Fruit fly (Drosophila melanogaster) whole organism, embryonic: ENCODE measurements around the gene CG31797.

Experiments
- Aef1 ChIP-seq: fragments of 200-800 bp; sonication (Bioruptor generic); IDR thresholded peaks from 3 replicates; pipeline ENCODE4 v1.3.6; 2022; ENCODE audit warnings: missing biosample characterization, missing genetic modification characterization
- Atf6 ChIP-seq: fragments of 200-800 bp; sonication (Bioruptor generic); IDR thresholded peaks from 2 replicates; pipeline ENCODE4 v1.3.6; 2022; ENCODE audit warnings: missing biosample characterization, missing genetic modification characterization
- BEAF-32 ChIP-seq: fragments of 200-800 bp; sonication (Bioruptor generic); optimal IDR thresholded peaks from 3 replicates; lab custom pipeline; 2017; ENCODE audit warnings: missing biosample characterization, missing genetic modification characterization, mild to moderate bottlenecking, moderate library complexity, missing genetic modification reagents
- CG10147 ChIP-seq: fragments of 200-800 bp; sonication (Bioruptor generic); optimal IDR thresholded peaks from 2 replicates; lab custom pipeline; 2019; ENCODE audit warnings: missing biosample characterization, mild to moderate bottlenecking, missing genetic modification characterization, moderate library complexity
- CG10209 ChIP-seq: fragments of 200-800 bp; sonication (Bioruptor generic); optimal IDR thresholded peaks from 3 replicates; lab custom pipeline; 2017; ENCODE audit warnings: missing biosample characterization, mild to moderate bottlenecking, missing genetic modification characterization, missing genetic modification reagents
- CG11247 ChIP-seq: fragments of 200-800 bp; sonication (Bioruptor generic); IDR thresholded peaks from 2 replicates; pipeline ENCODE4 v1.3.6; 2022; ENCODE audit warnings: missing biosample characterization, missing genetic modification characterization
- CG11504 ChIP-seq: fragments of 200-800 bp; sonication (Bioruptor generic); optimal IDR thresholded peaks from 3 replicates; lab custom pipeline; 2019; ENCODE audit warnings: missing biosample characterization, mild to moderate bottlenecking, missing genetic modification characterization, moderate library complexity
- CG1233 ChIP-seq: fragments of 200-800 bp; sonication (Bioruptor generic); optimal IDR thresholded peaks from 4 replicates; lab custom pipeline; 2018; ENCODE audit warnings: missing biosample characterization, mild to moderate bottlenecking, missing genetic modification characterization
- CG12391 ChIP-seq: fragments of 200-800 bp; sonication (Bioruptor generic); optimal IDR thresholded peaks from 3 replicates; lab custom pipeline; 2018; ENCODE audit warnings: missing biosample characterization, mild to moderate bottlenecking, missing genetic modification characterization, moderate library complexity
- CG12744 ChIP-seq: fragments of 200-800 bp; sonication (Bioruptor generic); optimal IDR thresholded peaks from 2 replicates; lab custom pipeline; 2016; ENCODE audit warnings: missing biosample characterization, missing genetic modification characterization
- CG14014 ChIP-seq: fragments of 200-800 bp; sonication (Bioruptor generic); IDR thresholded peaks from 2 replicates; pipeline ENCODE4 v1.3.6; 2022; ENCODE audit warnings: missing biosample characterization, missing genetic modification characterization
- CG15073 ChIP-seq: fragments of 200-800 bp; sonication (Bioruptor generic); optimal IDR thresholded peaks from 2 replicates; lab custom pipeline; 2016; ENCODE audit warnings: missing biosample characterization, missing genetic modification characterization
- CG16813 ChIP-seq: fragments of 200-800 bp; sonication (Bioruptor generic); IDR thresholded peaks from 3 replicates; pipeline ENCODE4 v1.3.6; 2022; ENCODE audit warnings: missing biosample characterization, missing genetic modification characterization; ENCODE audit not compliant: partially characterized antibody
- CG18599 ChIP-seq: fragments of 200-800 bp; sonication (Bioruptor generic); optimal IDR thresholded peaks from 3 replicates; lab custom pipeline; 2017; ENCODE audit warnings: missing biosample characterization, missing genetic modification characterization, mild to moderate bottlenecking, moderate library complexity, missing genetic modification reagents
- CG31388 ChIP-seq: fragments of 200-800 bp; sonication (Bioruptor generic); optimal IDR thresholded peaks from 2 replicates; lab custom pipeline; 2016; ENCODE audit warnings: missing biosample characterization, missing genetic modification characterization
- CG33213 ChIP-seq: fragments of 200-800 bp; sonication (Bioruptor generic); optimal IDR thresholded peaks from 3 replicates; lab custom pipeline; 2016; ENCODE audit warnings: missing biosample characterization, missing genetic modification characterization
- CG34422 ChIP-seq: fragments of 200-800 bp; sonication (Bioruptor generic); IDR thresholded peaks from 3 replicates; pipeline ENCODE4 v1.3.6; 2022; ENCODE audit warnings: missing biosample characterization, missing genetic modification characterization
- CG42726 ChIP-seq: fragments of 200-800 bp; sonication (Bioruptor generic); IDR thresholded peaks from 2 replicates; pipeline ENCODE4 v1.3.6; 2022; ENCODE audit warnings: missing biosample characterization, missing genetic modification characterization; ENCODE audit not compliant: partially characterized antibody
- CG4282 ChIP-seq: fragments of 200-800 bp; sonication (Bioruptor generic); optimal IDR thresholded peaks from 2 replicates; lab custom pipeline; 2016; ENCODE audit warnings: missing biosample characterization, missing genetic modification characterization
- CG4360 ChIP-seq: fragments of 200-800 bp; sonication (Bioruptor generic); IDR thresholded peaks from 2 replicates; pipeline ENCODE4 v1.3.6; 2022; ENCODE audit warnings: missing biosample characterization, missing genetic modification characterization
- CG4617 ChIP-seq: fragments of 200-800 bp; sonication (Bioruptor generic); optimal IDR thresholded peaks from 3 replicates; lab custom pipeline; 2016; ENCODE audit warnings: missing biosample characterization, missing genetic modification characterization, borderline replicate concordance
- CG5245 ChIP-seq: fragments of 200-800 bp; sonication (Bioruptor generic); optimal IDR thresholded peaks from 3 replicates; lab custom pipeline; 2016; ENCODE audit warnings: missing biosample characterization, missing genetic modification characterization
- CG6175 ChIP-seq: fragments of 200-800 bp; sonication (Bioruptor generic); IDR thresholded peaks from 3 replicates; pipeline ENCODE4 v1.3.6; 2022; ENCODE audit warnings: missing biosample characterization, missing genetic modification characterization
- CG6683 ChIP-seq: fragments of 200-800 bp; sonication (Bioruptor generic); optimal IDR thresholded peaks from 2 replicates; lab custom pipeline; 2017; ENCODE audit warnings: missing biosample characterization, mild to moderate bottlenecking, missing genetic modification characterization, missing genetic modification reagents
- CG6689 ChIP-seq: fragments of 200-800 bp; sonication (Bioruptor generic); IDR thresholded peaks from 2 replicates; pipeline ENCODE4 v1.3.6; 2022; ENCODE audit warnings: missing biosample characterization, missing genetic modification characterization
- CG7928 ChIP-seq: fragments of 200-800 bp; sonication (Bioruptor generic); optimal IDR thresholded peaks from 2 replicates; lab custom pipeline; 2017; ENCODE audit warnings: missing biosample characterization, mild to moderate bottlenecking, missing genetic modification characterization
- Ets97D ChIP-seq: fragments of 200-800 bp; sonication (Bioruptor generic); optimal IDR thresholded peaks from 3 replicates; lab custom pipeline; 2016; ENCODE audit warnings: missing biosample characterization, missing genetic modification characterization
- Gsc ChIP-seq: fragments of 200-800 bp; sonication (Bioruptor generic); IDR thresholded peaks from 2 replicates; pipeline ENCODE4 v1.3.6; 2022; ENCODE audit warnings: missing biosample characterization, missing genetic modification characterization
- Gug ChIP-seq: fragments of 200-800 bp; sonication (Bioruptor generic); IDR thresholded peaks from 4 replicates; pipeline ENCODE4 v1.3.6; 2022; ENCODE audit warnings: missing biosample characterization, missing genetic modification characterization
- HLH4C ChIP-seq: fragments of 200-800 bp; sonication (Bioruptor generic); IDR thresholded peaks from 3 replicates; pipeline ENCODE4 v1.3.6; 2022; ENCODE audit warnings: missing biosample characterization, missing genetic modification characterization; ENCODE audit not compliant: partially characterized antibody
- Hr3 ChIP-seq: fragments of 200-800 bp; sonication (Bioruptor generic); optimal IDR thresholded peaks from 3 replicates; lab custom pipeline; 2016; ENCODE audit warnings: missing biosample characterization, missing genetic modification characterization
- Kr ChIP-seq: fragments of 200-800 bp; sonication (Bioruptor generic); optimal IDR thresholded peaks from 2 replicates; lab custom pipeline; 2017; ENCODE audit warnings: missing biosample characterization, mild to moderate bottlenecking, missing genetic modification characterization
- MTF-1 ChIP-seq: fragments of 200-800 bp; sonication (Bioruptor generic); optimal IDR thresholded peaks from 2 replicates; lab custom pipeline; 2018; ENCODE audit warnings: missing biosample characterization, mild to moderate bottlenecking, missing genetic modification characterization, borderline replicate concordance
- Mrtf ChIP-seq: fragments of 200-800 bp; sonication (Bioruptor generic); IDR thresholded peaks from 3 replicates; pipeline ENCODE4 v1.3.6; 2022; ENCODE audit warnings: missing biosample characterization, missing genetic modification characterization
- Myb ChIP-seq: fragments of 200-800 bp; sonication (Bioruptor generic); optimal IDR thresholded peaks from 2 replicates; lab custom pipeline; 2016; ENCODE audit warnings: missing biosample characterization, missing genetic modification characterization
- YL-1 ChIP-seq: fragments of 200-800 bp; sonication (Bioruptor generic); optimal IDR thresholded peaks from 3 replicates; lab custom pipeline; 2017; ENCODE audit warnings: missing biosample characterization, mild to moderate bottlenecking, missing genetic modification characterization
- bab2 ChIP-seq: fragments of 200-800 bp; sonication (Bioruptor generic); optimal IDR thresholded peaks from 2 replicates; lab custom pipeline; 2016; ENCODE audit warnings: missing biosample characterization, missing genetic modification characterization
- bbx ChIP-seq: fragments of 200-800 bp; sonication (Bioruptor generic); IDR thresholded peaks from 2 replicates; pipeline ENCODE4 v1.3.6; 2022; ENCODE audit warnings: missing biosample characterization, missing genetic modification characterization; ENCODE audit not compliant: partially characterized antibody
- cato ChIP-seq: fragments of 200-800 bp; sonication (Bioruptor generic); optimal IDR thresholded peaks from 2 replicates; lab custom pipeline; 2016; ENCODE audit warnings: missing biosample characterization, missing genetic modification characterization, borderline replicate concordance
- ems ChIP-seq: fragments of 200-800 bp; sonication (Bioruptor generic); optimal IDR thresholded peaks from 3 replicates; lab custom pipeline; 2016; ENCODE audit warnings: missing biosample characterization, missing genetic modification characterization
- eve ChIP-seq, 2 experiments: fragments of >200 bp; optimal IDR thresholded peaks; 2 replicates each; lab custom pipeline; 2017; ENCODE audit warnings: missing biosample characterization in 2 of 2, missing genetic modification characterization in 2 of 2
- gsb-n ChIP-seq: fragments of 200-800 bp; sonication (Bioruptor generic); optimal IDR thresholded peaks from 3 replicates; lab custom pipeline; 2018; ENCODE audit warnings: missing biosample characterization, mild to moderate bottlenecking, missing genetic modification characterization
- jigr1 ChIP-seq: fragments of 200-800 bp; sonication (Bioruptor generic); IDR thresholded peaks from 3 replicates; pipeline ENCODE4 v1.3.6; 2022; ENCODE audit warnings: missing biosample characterization, missing genetic modification characterization
- lab ChIP-seq: fragments of 200-800 bp; sonication (Bioruptor generic); optimal IDR thresholded peaks from 3 replicates; lab custom pipeline; 2017; ENCODE audit warnings: missing biosample characterization, missing genetic modification characterization, mild to moderate bottlenecking, moderate library complexity, missing genetic modification reagents
- odd ChIP-seq: fragments of 200-800 bp; sonication (Bioruptor generic); optimal IDR thresholded peaks from 2 replicates; lab custom pipeline; 2017; ENCODE audit warnings: missing biosample characterization, mild to moderate bottlenecking, missing genetic modification characterization
- pho ChIP-seq: fragments of 200-800 bp; sonication (Bioruptor generic); optimal IDR thresholded peaks from 2 replicates; lab custom pipeline; 2016; ENCODE audit warnings: missing biosample characterization, missing genetic modification characterization
- pnt ChIP-seq: fragments of 200-800 bp; sonication (Bioruptor generic); optimal IDR thresholded peaks from 3 replicates; lab custom pipeline; 2016; ENCODE audit warnings: missing biosample characterization, missing genetic modification characterization
- zfh1 ChIP-seq: fragments of 200-800 bp; sonication (Bioruptor generic); IDR thresholded peaks from 3 replicates; pipeline ENCODE4 v1.3.6; 2022; ENCODE audit warnings: missing biosample characterization, missing genetic modification characterization

The CG31797 gene

dm6 chr2L:19225984-19226914, 35.8 kb downstream of the CG31797 start (continued):
- TF ChIP-seq YL-1 (GFP tag; lab: Kevin White, UChicago): no peak
- TF ChIP-seq CG31388: peak; percentile 68
- no peak for TF ChIP-seq CG7928 (GFP tag; lab: Kevin White, UChicago)
- peak; percentile 89 for TF ChIP-seq zfh1 (GFP tag; lab: Robert Waterston, UW)
- peak; percentile 77 for TF ChIP-seq CG6689 (GFP tag; lab: Robert Waterston, UW)
- peak; percentile 87 for TF ChIP-seq pnt
- no peak for TF ChIP-seq CG6683 (GFP tag; lab: Kevin White, UChicago)
- no peak for TF ChIP-seq CG16813 (GFP tag; lab: Robert Waterston, UW)
- peak; percentile 68; the same call in 2 of the 3 replicates for TF ChIP-seq Mrtf (GFP tag; lab: Robert Waterston, UW)
- peak; percentile 86 for TF ChIP-seq gsb-n (tag; lab: Kevin White, UChicago)
- no peak for TF ChIP-seq Kr
- peak; percentile 57 for TF ChIP-seq cato (GFP tag; lab: Kevin White, UChicago)
- peak; percentile 74 for TF ChIP-seq bab2 (GFP tag; lab: Kevin White, UChicago)
- no peak for TF ChIP-seq Atf6 (GFP tag; lab: Robert Waterston, UW)
- TF ChIP-seq lab (GFP tag; lab: Kevin White, UChicago): peak; percentile 32
- peak; percentile 33 for TF ChIP-seq CG18599 (GFP tag; lab: Kevin White, UChicago)
- peak; percentile 50; the same call in 1 of the 2 replicates for TF ChIP-seq CG4360 (GFP tag; lab: Robert Waterston, UW)
- peak; percentile 38 for TF ChIP-seq CG10147 (GFP tag; lab: Kevin White, UChicago)
- TF ChIP-seq CG14014: no peak
- TF ChIP-seq odd (GFP tag; lab: Kevin White, UChicago): peak; percentile 52
- TF ChIP-seq Hr3: peak; percentile 83
- peak; percentile 61; the same call in 2 of the 3 replicates for TF ChIP-seq CG34422
- no peak for TF ChIP-seq HLH4C (GFP tag; lab: Robert Waterston, UW)
- peak; percentile 77 for TF ChIP-seq CG10209 (GFP tag; lab: Kevin White, UChicago)
- TF ChIP-seq CG42726 (GFP tag; lab: Robert Waterston, UW): no peak
- peak; percentile 86 for TF ChIP-seq CG12391 (tag; lab: Kevin White, UChicago)
- TF ChIP-seq CG6175: no peak
- peak; percentile 61 for TF ChIP-seq ems (GFP tag; lab: Kevin White, UChicago)
- no peak for TF ChIP-seq BEAF-32 (GFP tag; lab: Kevin White, UChicago)
- TF ChIP-seq MTF-1 (GFP tag; lab: Kevin White, UChicago): no peak
- peak; percentile 73; the same call in 2 of the 3 replicates for TF ChIP-seq jigr1
- TF ChIP-seq CG11504 (tag; lab: Kevin White, UChicago): peak; percentile 84
- TF ChIP-seq CG5245 (GFP tag; lab: Kevin White, UChicago): peak; percentile 84
- TF ChIP-seq bbx (GFP tag; lab: Robert Waterston, UW): no peak
- TF ChIP-seq Ets97D (GFP tag; lab: Kevin White, UChicago): peak; percentile 46
- peak; percentile 59; the same call in 3 of the 4 replicates for TF ChIP-seq Gug
- no peak; the same call in 2 of the 3 replicates for TF ChIP-seq Aef1 (GFP tag; lab: Robert Waterston, UW)
- no peak for TF ChIP-seq CG4282 (GFP tag; lab: Kevin White, UChicago)
- peak; percentile 31 for TF ChIP-seq CG12744 (GFP tag; lab: Kevin White, UChicago)
- peak; percentile 66 for TF ChIP-seq CG33213 (GFP tag; lab: Kevin White, UChicago)
- TF ChIP-seq eve (GFP tag; optimal IDR thresholded peaks at IDR 0.05; lab: Kevin White, UChicago): peak in 1 of 2 experiments; percentile 77
- TF ChIP-seq CG11247 (GFP tag; lab: Robert Waterston, UW): no peak
- TF ChIP-seq CG4617 (GFP tag; lab: Kevin White, UChicago): peak; percentile 61
- TF ChIP-seq CG1233: peak; percentile 45
- peak; percentile 78 for TF ChIP-seq Gsc (GFP tag; lab: Robert Waterston, UW)
- peak; percentile 15 for TF ChIP-seq pho (GFP tag; lab: Kevin White, UChicago)
- TF ChIP-seq Myb: peak; percentile 9
- peak; percentile 50 for TF ChIP-seq CG15073 (GFP tag; lab: Kevin White, UChicago)
